Worm (Caenorhabditis elegans) whole organism, early embryonic: ENCODE measurements around the gene rpl-22.
"Not testable (repeated sequence)": the region's sequence is repeated elsewhere in the genome, so short reads cannot be mapped to it uniquely, and the experiment has no call there.

Source experiments
- B0310.2 ChIP-seq: sonication (generic microtip); optimal IDR thresholded peaks from 2 replicates; lab custom pipeline; 2016; ENCODE audit warnings: mild to moderate bottlenecking, missing genetic modification characterization, missing compliant biosample characterization
- F13C5.2 ChIP-seq: sonication (generic microtip); optimal IDR thresholded peaks from 2 replicates; lab custom pipeline; 2017; ENCODE audit warnings: mild to moderate bottlenecking, missing genetic modification characterization, inconsistent platforms, missing compliant biosample characterization
- aly-1 ChIP-seq: sonication (generic microtip); optimal IDR thresholded peaks from 2 replicates; lab custom pipeline; 2016; ENCODE audit warnings: missing genetic modification characterization, missing compliant biosample characterization
- ama-1 ChIP-seq: fragments of 150-350 bp; optimal IDR thresholded peaks from 2 replicates; lab custom pipeline; 2014
- flt-1 ChIP-seq: fragments of 200-800 bp; sonication (Bioruptor generic); IDR thresholded peaks from 2 replicates; pipeline ENCODE4 v1.3.6; 2022; ENCODE audit warnings: missing genetic modification characterization, missing compliant biosample characterization
- hmbx-1 ChIP-seq: sonication (generic microtip); optimal IDR thresholded peaks from 2 replicates; lab custom pipeline; 2016; ENCODE audit warnings: mild to moderate bottlenecking, missing genetic modification characterization, missing compliant biosample characterization
- hnd-1 ChIP-seq: sonication (generic microtip); optimal IDR thresholded peaks from 2 replicates; lab custom pipeline; 2016; ENCODE audit warnings: missing genetic modification characterization, missing compliant biosample characterization
- pes-1 ChIP-seq: fragments of 200-800 bp; sonication (Bioruptor generic); IDR thresholded peaks from 2 replicates; pipeline ENCODE4 v1.3.6; 2022; ENCODE audit warnings: missing genetic modification reagents, missing genetic modification characterization, missing compliant biosample characterization
- scrt-1 ChIP-seq: fragments of 200-800 bp; sonication (Bioruptor generic); IDR thresholded peaks from 2 replicates; pipeline ENCODE4 v1.3.6; 2022; ENCODE audit warnings: missing genetic modification characterization, missing compliant biosample characterization
- sea-1 ChIP-seq: fragments of 200-800 bp; sonication (Bioruptor generic); conservative IDR thresholded peaks from 2 replicates; pipeline ENCODE4 v1.3.6; 2022; ENCODE audit warnings: missing genetic modification characterization, missing compliant biosample characterization
- tra-4 ChIP-seq: sonication (generic microtip); optimal IDR thresholded peaks from 2 replicates; lab custom pipeline; 2017; ENCODE audit warnings: missing genetic modification characterization, missing compliant biosample characterization

DNA sequence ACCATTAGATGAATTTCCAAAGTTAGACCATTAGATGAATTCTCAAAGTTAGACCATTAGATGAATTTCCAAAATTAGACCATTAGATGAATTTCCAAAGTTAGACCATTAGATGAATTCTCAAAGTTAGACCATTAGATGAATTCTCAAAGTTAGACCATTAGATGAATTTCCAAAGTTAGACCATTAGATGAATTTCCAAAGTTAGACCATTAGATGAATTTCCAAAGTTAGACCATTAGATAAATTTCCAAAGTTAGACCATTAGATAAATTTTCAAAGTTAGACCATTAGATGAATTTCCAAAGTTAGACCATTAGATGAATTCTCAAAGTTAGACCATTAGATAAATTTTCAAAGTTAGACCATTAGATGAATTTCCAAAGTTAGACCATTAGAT is 42.0 kb downstream of the rpl-22 start:
- not testable (repeated sequence) for TF ChIP-seq tra-4 (tag; lab: Kevin White, UChicago); F13C5.2 (tag; lab: Kevin White, UChicago); ama-1 (lab: Kevin White, UChicago); hnd-1 (tag; lab: Kevin White, UChicago); hmbx-1 (tag; lab: Kevin White, UChicago); B0310.2 (tag; lab: Kevin White, UChicago); aly-1 (tag; lab: Kevin White, UChicago); flt-1 (GFP tag; lab: Robert Waterston, UW); pes-1 (GFP tag; lab: Robert Waterston, UW)
- TF ChIP-seq scrt-1 (GFP tag; lab: Robert Waterston, UW): peak; percentile 81
- peak; percentile 89 for TF ChIP-seq sea-1 (GFP tag; lab: Robert Waterston, UW)
